Worm (Caenorhabditis elegans) whole organism, L4 larva: Measurements from ENCODE around the gene Y97E10AR.8.

Source experiments
- D1046.2 ChIP-seq: fragments of 200-800 bp; sonication (Bioruptor generic); IDR thresholded peaks from 2 replicates; pipeline ENCODE4 v1.3.6; 2022; ENCODE audit warnings: missing genetic modification characterization, missing compliant biosample characterization
- ZK546.5 ChIP-seq, 2 experiments: sonication (generic microtip); optimal IDR thresholded peaks; 2 replicates each; lab custom pipeline; 2017; ENCODE audit warnings: missing biosample characterization in 2 of 2, missing genetic modification characterization in 2 of 2
- fos-1 ChIP-seq: fragments of 150-350 bp; optimal IDR thresholded peaks from 2 replicates; lab custom pipeline; 2014; ENCODE audit warnings: missing biosample characterization, missing genetic modification characterization
- lin-13 ChIP-seq: fragments of 150-350 bp; optimal IDR thresholded peaks from 2 replicates; lab custom pipeline; 2014; ENCODE audit warnings: missing biosample characterization, missing genetic modification reagents, missing genetic modification characterization
- lin-38 ChIP-seq: fragments of 200-800 bp; sonication (Bioruptor generic); IDR thresholded peaks from 2 replicates; pipeline ENCODE4 v1.3.6; 2022; ENCODE audit warnings: missing genetic modification reagents, missing genetic modification characterization, missing compliant biosample characterization
- mdl-1 ChIP-seq, 2 experiments: fragments of 150-350 bp in 1 of 2; sonication (generic microtip) in 1 of 2; optimal IDR thresholded peaks; 2 replicates each; lab custom pipeline; 2014 to 2017; ENCODE audit warnings: missing biosample characterization in 2 of 2, missing genetic modification characterization in 2 of 2
- sdz-12 ChIP-seq: fragments of 200-800 bp; sonication (Bioruptor generic); optimal IDR thresholded peaks from 2 replicates; lab custom pipeline; 2018; ENCODE audit warnings: mild to moderate bottlenecking, missing genetic modification characterization, missing compliant biosample characterization
- snpc-4 ChIP-seq: fragments of 150-350 bp; optimal IDR thresholded peaks from 2 replicates; lab custom pipeline; 2014; ENCODE audit warnings: missing biosample characterization, missing genetic modification characterization
- unc-39 ChIP-seq: sonication (generic microtip); optimal IDR thresholded peaks from 2 replicates; lab custom pipeline; 2017; ENCODE audit warnings: missing biosample characterization, missing genetic modification characterization
- zag-1 ChIP-seq: fragments of 150-350 bp; optimal IDR thresholded peaks from 2 replicates; lab custom pipeline; 2014; ENCODE audit warnings: missing biosample characterization, missing genetic modification characterization
- zfp-2 ChIP-seq: sonication (generic microtip); optimal IDR thresholded peaks from 2 replicates; lab custom pipeline; 2016; ENCODE audit warnings: mild to moderate bottlenecking, missing genetic modification characterization, missing compliant biosample characterization
- ztf-11 ChIP-seq: fragments of 150-350 bp; optimal IDR thresholded peaks from 2 replicates; lab custom pipeline; 2014; ENCODE audit warnings: missing biosample characterization, missing genetic modification characterization

DNA sequence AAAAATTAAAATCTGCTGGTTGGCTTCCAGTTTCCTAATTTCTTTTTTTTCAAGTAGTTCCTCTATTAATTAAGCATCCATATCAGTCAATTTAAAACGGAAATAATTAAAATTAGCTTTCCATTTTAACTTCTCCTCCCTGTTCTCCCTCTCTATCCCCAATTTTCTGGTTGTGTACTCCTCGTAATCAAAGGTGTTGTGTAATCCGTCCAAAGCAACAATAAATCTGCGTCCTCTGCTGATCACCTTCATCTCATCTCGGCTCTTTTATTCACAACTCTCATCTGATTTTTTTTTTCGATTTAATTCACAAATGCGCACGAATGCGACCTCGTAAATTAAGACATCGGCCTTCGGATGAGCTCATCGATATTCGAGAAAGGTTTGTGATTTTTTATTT, 9.2 kb upstream of the Y97E10AR.8 start, which contains the start of gene Y97E10AR.2:
- TF ChIP-seq mdl-1 (tag; optimal IDR thresholded peaks at IDR 0.05; lab: Kevin White, UChicago) (no peak), zfp-2 (tag; lab: Kevin White, UChicago) (no peak), ztf-11 (tag; lab: Kevin White, UChicago) (no peak), sdz-12 (GFP tag; lab: Kevin White, UChicago) (no peak), D1046.2 (GFP tag; lab: Robert Waterston, UW) (no peak), ZK546.5 (tag; optimal IDR thresholded peaks at IDR 0.05; lab: Kevin White, UChicago) (no peak), snpc-4 (tag; lab: Kevin White, UChicago) (no peak), unc-39 (tag; lab: Kevin White, UChicago) (no peak), lin-13 (GFP tag; lab: Kevin White, UChicago) (no peak), lin-38 (GFP tag; lab: Robert Waterston, UW) (no peak), fos-1 (tag; lab: Kevin White, UChicago) (no peak), zag-1 (tag; lab: Kevin White, UChicago) (no peak)
